Fruit fly (Drosophila melanogaster) whole organism, wandering third instar larva: ENCODE data around the gene smog.
A peak's percentile ranks its signal among the peaks of the same experiment; 100 is the strongest.

ENCODE experiments used
- Abd-B ChIP-seq: fragments of >200 bp; optimal IDR thresholded peaks from 2 replicates; lab custom pipeline; 2017; ENCODE audit warnings: missing biosample characterization, missing genetic modification characterization
- CG32264 ChIP-seq: fragments of 200-800 bp; sonication (Bioruptor generic); optimal IDR thresholded peaks from 2 replicates; lab custom pipeline; 2016; ENCODE audit warnings: missing biosample characterization, missing genetic modification characterization
- CG9705 ChIP-seq: fragments of 200-800 bp; sonication (Bioruptor generic); optimal IDR thresholded peaks from 2 replicates; lab custom pipeline; 2018; ENCODE audit warnings: missing biosample characterization, mild to moderate bottlenecking, missing genetic modification characterization
- CrebA ChIP-seq: fragments of 200-800 bp; sonication (Bioruptor generic); optimal IDR thresholded peaks from 2 replicates; lab custom pipeline; 2016; ENCODE audit warnings: missing biosample characterization, mild to moderate bottlenecking, missing genetic modification characterization, borderline replicate concordance
- Dfd ChIP-seq: fragments of >200 bp; optimal IDR thresholded peaks from 2 replicates; lab custom pipeline; 2017; ENCODE audit warnings: missing biosample characterization, missing genetic modification characterization
- HLH106 ChIP-seq: fragments of 200-800 bp; optimal IDR thresholded peaks from 3 replicates; lab custom pipeline; 2019; ENCODE audit warnings: missing biosample characterization, mild to moderate bottlenecking, missing genetic modification characterization, moderate library complexity
- Hnf4 ChIP-seq: fragments of 200-800 bp; sonication (Bioruptor generic); optimal IDR thresholded peaks from 2 replicates; lab custom pipeline; 2016; ENCODE audit warnings: missing biosample characterization, mild to moderate bottlenecking, missing genetic modification characterization
- Hr78 ChIP-seq: fragments of >200 bp; optimal IDR thresholded peaks from 2 replicates; lab custom pipeline; 2017; ENCODE audit warnings: missing biosample characterization, missing genetic modification characterization
- Hr83 ChIP-seq: fragments of 200-300 bp; sonication (Bioruptor generic); optimal IDR thresholded peaks from 2 replicates; lab custom pipeline; 2016; ENCODE audit warnings: missing biosample characterization, mild to moderate bottlenecking, missing genetic modification characterization, moderate library complexity; ENCODE audit not compliant: poor library complexity, severe bottlenecking
- Jra ChIP-seq: sonication (Bioruptor generic); optimal IDR thresholded peaks from 2 replicates; lab custom pipeline; 2016; ENCODE audit warnings: missing biosample characterization, missing genetic modification characterization
- Mio ChIP-seq: sonication (Bioruptor generic); optimal IDR thresholded peaks from 2 replicates; lab custom pipeline; 2016; ENCODE audit warnings: missing biosample characterization, missing genetic modification characterization
- Myc ChIP-seq: fragments of >200 bp; optimal IDR thresholded peaks from 2 replicates; lab custom pipeline; 2017
- N ChIP-seq: fragments of >200 bp; optimal IDR thresholded peaks from 2 replicates; lab custom pipeline; 2018; ENCODE audit warnings: missing biosample characterization, missing external identifiers, missing genetic modification characterization
- Rel ChIP-seq, 2 experiments: fragments of 200-800 bp; sonication (Bioruptor generic) in 1 of 2; optimal IDR thresholded peaks; 2 replicates in 1 of 2; 3 replicates in 1 of 2; lab custom pipeline; 2016 to 2019; ENCODE audit warnings: mild to moderate bottlenecking in 2 of 2, missing biosample characterization in 2 of 2, missing genetic modification characterization in 2 of 2, moderate library complexity in 1 of 2
- Sp1 ChIP-seq: fragments of 200-800 bp; sonication (Bioruptor generic); optimal IDR thresholded peaks from 3 replicates; lab custom pipeline; 2019; ENCODE audit warnings: missing biosample characterization, mild to moderate bottlenecking, missing genetic modification characterization, moderate library complexity
- br ChIP-seq: fragments of 200-800 bp; sonication (Bioruptor generic); optimal IDR thresholded peaks from 2 replicates; lab custom pipeline; 2016; ENCODE audit warnings: missing biosample characterization, missing genetic modification characterization
- brk ChIP-seq: fragments of 200-800 bp; sonication (Bioruptor generic); optimal IDR thresholded peaks from 2 replicates; lab custom pipeline; 2016; ENCODE audit warnings: missing biosample characterization, mild to moderate bottlenecking, missing genetic modification characterization
- dl ChIP-seq, 2 experiments: fragments of 175-275, 200-275 bp in 1 of 2; fragments of 200-275 bp in 1 of 2; sonication (Bioruptor generic); optimal IDR thresholded peaks; lab custom pipeline; 2018; ENCODE audit warnings: mild to moderate bottlenecking in 2 of 2, missing biosample characterization in 2 of 2, missing genetic modification characterization in 2 of 2, moderate library complexity in 2 of 2; ENCODE audit not compliant: partially characterized antibody in 2 of 2, insufficient read depth in 1 of 2
- dmrt93B ChIP-seq: fragments of 200-800 bp; sonication (Bioruptor generic); optimal IDR thresholded peaks from 2 replicates; lab custom pipeline; 2018; ENCODE audit warnings: missing biosample characterization, mild to moderate bottlenecking, missing genetic modification characterization
- ey ChIP-seq: fragments of 200-800 bp; sonication (Bioruptor generic); optimal IDR thresholded peaks from 2 replicates; lab custom pipeline; 2016; ENCODE audit warnings: missing biosample characterization, missing genetic modification characterization
- foxo ChIP-seq, 2 experiments: fragments of 200-800 bp; sonication (Bioruptor generic); optimal IDR thresholded peaks; 2 replicates in 1 of 2; 3 replicates in 1 of 2; lab custom pipeline; 2016 to 2017; ENCODE audit warnings: missing biosample characterization in 2 of 2, missing genetic modification characterization in 2 of 2
- fru ChIP-seq: fragments of 200-800 bp; sonication (Bioruptor generic); optimal IDR thresholded peaks from 3 replicates; lab custom pipeline; 2016; ENCODE audit warnings: missing biosample characterization, mild to moderate bottlenecking, missing genetic modification characterization
- h ChIP-seq: fragments of 200-800 bp; sonication (Bioruptor generic); optimal IDR thresholded peaks from 3 replicates; lab custom pipeline; 2016; ENCODE audit warnings: missing biosample characterization, mild to moderate bottlenecking, missing genetic modification characterization
- jim ChIP-seq: fragments of 175-275, 200-325 bp; sonication (Bioruptor generic); optimal IDR thresholded peaks from 2 replicates; lab custom pipeline; 2016; ENCODE audit warnings: missing biosample characterization, mild to moderate bottlenecking, missing genetic modification characterization
- lola ChIP-seq: fragments of >200 bp; optimal IDR thresholded peaks from 2 replicates; lab custom pipeline; 2017; ENCODE audit warnings: missing biosample characterization, missing genetic modification characterization
- pan ChIP-seq: fragments of >200 bp; optimal IDR thresholded peaks from 2 replicates; lab custom pipeline; 2017
- psq ChIP-seq: fragments of 200-800 bp; sonication (Bioruptor generic); optimal IDR thresholded peaks from 3 replicates; lab custom pipeline; 2017; ENCODE audit warnings: missing biosample characterization, mild to moderate bottlenecking, missing genetic modification characterization, moderate library complexity
- rgr ChIP-seq: fragments of 200-800 bp; sonication (Bioruptor generic); optimal IDR thresholded peaks from 3 replicates; lab custom pipeline; 2016; ENCODE audit warnings: missing biosample characterization, mild to moderate bottlenecking, missing genetic modification characterization
- sage ChIP-seq: fragments of 200-800 bp; sonication (Bioruptor generic); optimal IDR thresholded peaks from 2 replicates; lab custom pipeline; 2016; ENCODE audit warnings: missing biosample characterization, mild to moderate bottlenecking, missing genetic modification characterization
- sv ChIP-seq: fragments of 200-800 bp; sonication (Bioruptor generic); optimal IDR thresholded peaks from 3 replicates; lab custom pipeline; 2016; ENCODE audit warnings: missing biosample characterization, missing genetic modification characterization
- usp ChIP-seq: fragments of >200 bp; optimal IDR thresholded peaks from 2 replicates; lab custom pipeline; 2017; ENCODE audit warnings: missing biosample characterization, missing genetic modification characterization
- woc ChIP-seq: sonication (Bioruptor generic); optimal IDR thresholded peaks from 2 replicates; lab custom pipeline; 2016; ENCODE audit warnings: missing biosample characterization, mild to moderate bottlenecking, missing genetic modification characterization

smog gene

dm6 chr2L:4838494-4839320 is 14.0 kb upstream of the smog start:
- no peak for TF ChIP-seq Rel (GFP tag; optimal IDR thresholded peaks at IDR 0.05; lab: Kevin White, UChicago)
- peak; percentile 36 for TF ChIP-seq Rel (tag; optimal IDR thresholded peaks at IDR 0.05; lab: Kevin White, UChicago)
- no peak for TF ChIP-seq dmrt93B (GFP tag; lab: Kevin White, UChicago)

dm6 chr2L:4846629-4847125 is 6.0 kb upstream of the smog start:
- no peak for TF ChIP-seq lola (GFP tag; lab: Kevin White, UChicago)
- TF ChIP-seq Rel (GFP tag; optimal IDR thresholded peaks at IDR 0.05; lab: Kevin White, UChicago): no peak
- no peak for TF ChIP-seq Rel (tag; optimal IDR thresholded peaks at IDR 0.05; lab: Kevin White, UChicago)
- TF ChIP-seq Myc (lab: Kevin White, UChicago): no peak
- no peak for TF ChIP-seq pan
- no peak for TF ChIP-seq foxo (GFP tag; optimal IDR thresholded peaks at IDR 0.05; lab: Kevin White, UChicago)
- TF ChIP-seq Hr78 (GFP tag; lab: Kevin White, UChicago): no peak
- no peak for TF ChIP-seq sv (GFP tag; lab: Kevin White, UChicago)
- no peak for TF ChIP-seq CrebA
- no peak for TF ChIP-seq br
- no peak for TF ChIP-seq h
- TF ChIP-seq sage (GFP tag; lab: Kevin White, UChicago): no peak
- TF ChIP-seq woc: no peak
- no peak for TF ChIP-seq psq (GFP tag; lab: Kevin White, UChicago)
- TF ChIP-seq CG32264 (GFP tag; lab: Kevin White, UChicago): no peak

dm6 chr2L:4847191-4847853 is 5.3 kb upstream of the smog start, which contains the start of the genes mxt and CG11927:
TSS of gene mxt (minus strand) at chr2L:4847295.
TSS of gene CG11927 (plus strand) at chr2L:4847766.
- TF ChIP-seq lola (GFP tag; lab: Kevin White, UChicago) (no peak), CG9705 (peak; percentile 35), psq (GFP tag; lab: Kevin White, UChicago) (peak; percentile 43), usp (GFP tag; lab: Kevin White, UChicago) (no peak), woc (peak; percentile 62), Sp1 (peak; percentile 41), h (peak; percentile 45), Abd-B (no peak), foxo (GFP tag; optimal IDR thresholded peaks at IDR 0.05; lab: Kevin White, UChicago) (peak in 1 of 2 experiments; percentile 62), sv (GFP tag; lab: Kevin White, UChicago) (peak; percentile 57), Mio (GFP tag; lab: Kevin White, UChicago) (no peak), CrebA (no peak), Hnf4 (GFP tag; lab: Kevin White, UChicago) (no peak), jim (GFP tag; lab: Kevin White, UChicago) (peak; percentile 54), Hr83 (GFP tag; lab: Kevin White, UChicago) (peak; percentile 67), dl (GFP tag; optimal IDR thresholded peaks at IDR 0.05; lab: Kevin White, UChicago; ENCODE audit: insufficient read depth in 1 of 2, partially characterized antibody in 2 of 2) (no peak), ey (GFP tag; lab: Kevin White, UChicago) (peak; percentile 38), sage (GFP tag; lab: Kevin White, UChicago) (peak; percentile 31), Hr78 (GFP tag; lab: Kevin White, UChicago) (no peak), brk (GFP tag; lab: Kevin White, UChicago) (no peak), N (GFP tag; lab: Kevin White, UChicago) (no peak), br (peak; percentile 2), Dfd (no peak), Myc (lab: Kevin White, UChicago) (peak; percentile 67), HLH106 (tag; lab: Kevin White, UChicago) (peak; percentile 62), Rel (GFP tag; optimal IDR thresholded peaks at IDR 0.05; lab: Kevin White, UChicago) (no peak), Rel (tag; optimal IDR thresholded peaks at IDR 0.05; lab: Kevin White, UChicago) (peak; percentile 100), CG32264 (GFP tag; lab: Kevin White, UChicago) (no peak), fru (GFP tag; lab: Kevin White, UChicago) (peak; percentile 27), Jra (GFP tag; lab: Kevin White, UChicago) (no peak), rgr (GFP tag; lab: Kevin White, UChicago) (peak; percentile 42)
